Worm (Caenorhabditis elegans) whole organism, L4 larva: ENCODE measurements around the gene clec-245.

Experiments used
- aly-2 ChIP-seq: sonication (generic microtip); optimal IDR thresholded peaks from 2 replicates; lab custom pipeline; 2018; ENCODE audit warnings: missing biosample characterization, missing genetic modification characterization
- ceh-32 ChIP-seq: sonication (generic microtip); optimal IDR thresholded peaks from 2 replicates; lab custom pipeline; 2016; ENCODE audit warnings: mild to moderate bottlenecking, missing genetic modification characterization, missing compliant biosample characterization; ENCODE audit not compliant: poor library complexity
- daf-8 ChIP-seq: fragments of 200-800 bp; sonication (Bioruptor generic); IDR thresholded peaks from 2 replicates; pipeline ENCODE4 v1.3.6; 2022; ENCODE audit warnings: missing genetic modification characterization, missing compliant biosample characterization
- egl-27 ChIP-seq: sonication (generic microtip); optimal IDR thresholded peaks from 3 replicates; lab custom pipeline; 2017; ENCODE audit warnings: missing biosample characterization, missing genetic modification reagents, missing genetic modification characterization
- fkh-10 ChIP-seq: fragments of 150-350 bp; optimal IDR thresholded peaks from 2 replicates; lab custom pipeline; 2014; ENCODE audit warnings: missing biosample characterization, missing genetic modification reagents, missing genetic modification characterization
- lin-13 ChIP-seq: fragments of 150-350 bp; optimal IDR thresholded peaks from 2 replicates; lab custom pipeline; 2014; ENCODE audit warnings: missing biosample characterization, missing genetic modification reagents, missing genetic modification characterization
- madf-9 ChIP-seq: fragments of 200-800 bp; sonication (Bioruptor generic); conservative IDR thresholded peaks from 2 replicates; pipeline ENCODE4 v1.3.6; 2022; ENCODE audit warnings: missing genetic modification reagents, missing genetic modification characterization, missing compliant biosample characterization
- nhr-237 ChIP-seq: sonication (generic microtip); optimal IDR thresholded peaks from 2 replicates; lab custom pipeline; 2017; ENCODE audit warnings: missing biosample characterization, missing genetic modification characterization
- unc-62 ChIP-seq, 3 experiments: fragments of 150-350 bp in 1 of 3; sonication (generic microtip); optimal IDR thresholded peaks in 2 of 3; peaks in 1 of 3; 1 replicate in 1 of 3; 2 replicates in 2 of 3; lab custom pipeline; 2014 to 2017; ENCODE audit warnings: missing biosample characterization in 3 of 3, missing genetic modification characterization in 3 of 3, missing genetic modification reagents in 3 of 3, missing genotype in 1 of 3
- zip-2 ChIP-seq: fragments of 150-350 bp; optimal IDR thresholded peaks from 2 replicates; lab custom pipeline; 2014; ENCODE audit warnings: missing biosample characterization, missing genetic modification characterization
- ztf-11 ChIP-seq: fragments of 150-350 bp; optimal IDR thresholded peaks from 2 replicates; lab custom pipeline; 2014; ENCODE audit warnings: missing biosample characterization, missing genetic modification characterization

DNA sequence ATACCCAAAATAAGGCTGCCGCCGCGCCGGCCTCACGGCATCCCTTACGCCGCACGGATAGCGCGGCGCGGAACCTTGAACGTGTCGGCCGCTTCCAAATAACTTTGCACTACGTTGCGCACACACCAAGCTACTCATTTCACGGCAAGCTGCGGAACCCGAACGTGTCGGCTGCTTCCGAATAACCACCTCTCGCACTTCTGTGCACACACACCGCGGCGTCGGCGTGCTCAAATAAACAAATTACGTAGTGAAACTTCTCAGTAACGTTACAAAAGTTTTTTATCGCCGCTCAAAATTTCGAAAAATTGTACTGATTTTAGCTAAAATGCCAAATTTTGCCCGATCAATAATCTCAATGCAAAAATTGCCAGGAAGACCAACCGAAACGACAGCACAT lies 24.6 kb upstream of the clec-245 start:
- no peak for TF ChIP-seq fkh-10
- TF ChIP-seq unc-62 (GFP tag; optimal IDR thresholded peaks at IDR 0.05 in 1 of 2; lab: Kevin White, UChicago), result no peak
- TF ChIP-seq unc-62 (tag; optimal IDR thresholded peaks at IDR 0.05; lab: Kevin White, UChicago), result no peak
- no peak for TF ChIP-seq zip-2
- no peak for TF ChIP-seq madf-9 (GFP tag; lab: Robert Waterston, UW)
- no peak for TF ChIP-seq egl-27 (tag; lab: Kevin White, UChicago)
- TF ChIP-seq nhr-237 (tag; lab: Kevin White, UChicago), result no peak
- TF ChIP-seq aly-2, result no peak
- no peak for TF ChIP-seq ztf-11 (tag; lab: Kevin White, UChicago)
- TF ChIP-seq lin-13 (GFP tag; lab: Kevin White, UChicago), result no peak
- no peak for TF ChIP-seq ceh-32 (tag; lab: Kevin White, UChicago)
- no peak for TF ChIP-seq daf-8 (GFP tag; lab: Robert Waterston, UW)
